Fruit fly (Drosophila melanogaster): Measurements from ENCODE around the gene Nedd4.

DNA sequence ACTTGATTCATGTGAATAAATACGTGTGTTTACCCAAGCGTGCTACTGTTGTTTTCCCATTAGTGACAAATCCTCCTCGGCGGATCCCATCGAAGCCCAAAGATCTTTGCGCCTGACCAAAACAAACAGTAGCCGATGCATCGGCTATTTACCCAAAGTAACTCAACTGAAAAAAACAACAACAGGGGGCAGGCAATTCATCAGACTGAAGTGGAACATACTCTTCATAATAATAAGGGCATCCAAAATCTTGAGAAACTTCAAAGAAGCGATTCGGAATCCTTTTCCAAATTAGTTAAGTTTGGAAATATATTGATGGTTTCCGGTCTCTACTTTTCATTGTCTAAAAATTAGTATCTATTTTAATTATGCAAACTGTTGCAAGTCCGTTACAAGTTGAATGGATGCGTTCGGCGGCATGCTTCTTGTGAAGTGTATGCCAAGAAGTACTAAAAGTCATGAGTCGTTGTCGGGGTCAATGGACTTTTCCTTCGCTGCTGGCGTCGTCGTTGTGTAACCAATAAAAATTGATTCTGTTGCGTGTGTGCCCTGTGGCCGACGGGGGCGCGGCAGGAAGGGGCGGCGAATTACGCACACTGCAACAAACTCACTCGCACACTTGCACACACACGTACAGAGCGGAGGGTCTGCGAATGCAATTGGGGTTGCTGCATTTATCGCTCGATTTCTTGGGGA, 34.5 kb upstream of the Nedd4 start:
- TF ChIP-seq D1 (tag; optimal IDR thresholded peaks at IDR 0.05) (no peak), CG12605 (GFP tag; IDR thresholded peaks at IDR 0.05) (no peak), CG34367 (tag; optimal IDR thresholded peaks at IDR 0.05) (peak; percentile 51), rn (GFP tag; IDR thresholded peaks at IDR 0.05) (no peak), fd96Ca (GFP tag; IDR thresholded peaks at IDR 0.05) (0 out of 3 replicates have a peak, but pooled peaks have one; percentile 5), EcR (GFP tag; optimal IDR thresholded peaks at IDR 0.05) (peak; percentile 98)
